Fruit fly (Drosophila melanogaster) whole organism, pupa: ENCODE data around the gene CG34180.
A peak's percentile ranks its signal among the peaks of the same experiment; 100 is the strongest.

ENCODE experiments used
- CG10348 ChIP-seq: fragments of 200-800 bp; sonication (Bioruptor generic); IDR thresholded peaks from 2 replicates; pipeline ENCODE4 v1.3.6; 2022; ENCODE audit warnings: missing biosample characterization, missing genetic modification characterization
- CG12605 ChIP-seq: fragments of 200-800 bp; sonication (Bioruptor generic); IDR thresholded peaks from 2 replicates; pipeline ENCODE4 v1.3.6; 2022; ENCODE audit warnings: missing biosample characterization, missing genetic modification characterization
- CG13204 ChIP-seq: fragments of 200-800 bp; sonication (Bioruptor generic); optimal IDR thresholded peaks from 2 replicates; lab custom pipeline; 2018; ENCODE audit warnings: missing biosample characterization, mild to moderate bottlenecking, missing genetic modification characterization, moderate library complexity
- CG14655 ChIP-seq: fragments of 200-800 bp; sonication (Bioruptor generic); optimal IDR thresholded peaks from 3 replicates; lab custom pipeline; 2017; ENCODE audit warnings: mild to moderate bottlenecking, missing biosample characterization, missing genetic modification reagents, missing genetic modification characterization
- CG15710 ChIP-seq: fragments of 200-800 bp; sonication (Bioruptor generic); optimal IDR thresholded peaks from 2 replicates; lab custom pipeline; 2018; ENCODE audit warnings: missing biosample characterization, mild to moderate bottlenecking, missing genetic modification characterization, moderate library complexity
- CG17806 ChIP-seq: fragments of 200-800 bp; sonication (Bioruptor generic); optimal IDR thresholded peaks from 2 replicates; lab custom pipeline; 2018; ENCODE audit warnings: missing biosample characterization, mild to moderate bottlenecking, missing genetic modification characterization, moderate library complexity
- CG32121 ChIP-seq: fragments of 200-800 bp; sonication (Bioruptor generic); IDR thresholded peaks from 2 replicates; pipeline ENCODE4 v1.3.6; 2022; ENCODE audit warnings: missing biosample characterization, missing genetic modification characterization
- CG34367 ChIP-seq: fragments of 200-800 bp; sonication (Bioruptor generic); optimal IDR thresholded peaks from 2 replicates; lab custom pipeline; 2018; ENCODE audit warnings: missing biosample characterization, mild to moderate bottlenecking, missing genetic modification characterization
- CG4496 ChIP-seq: fragments of 200-800 bp; sonication (Bioruptor generic); IDR thresholded peaks from 3 replicates; pipeline ENCODE4 v1.3.6; 2022; ENCODE audit warnings: missing biosample characterization, missing genetic modification characterization
- CG8159 ChIP-seq: fragments of 200-800 bp; sonication (Bioruptor generic); optimal IDR thresholded peaks from 3 replicates; lab custom pipeline; 2018; ENCODE audit warnings: missing biosample characterization, mild to moderate bottlenecking, missing genetic modification characterization, moderate library complexity
- CG8301 ChIP-seq: fragments of 200-800 bp; sonication (Bioruptor generic); optimal IDR thresholded peaks from 2 replicates; lab custom pipeline; 2018; ENCODE audit warnings: missing biosample characterization, mild to moderate bottlenecking, missing genetic modification characterization
- CG9948 ChIP-seq: fragments of 200-800 bp; sonication (Bioruptor generic); optimal IDR thresholded peaks from 2 replicates; lab custom pipeline; 2018; ENCODE audit warnings: missing biosample characterization, mild to moderate bottlenecking, missing genetic modification characterization, moderate library complexity
- D1 ChIP-seq: fragments of 200-800 bp; sonication (Bioruptor generic); optimal IDR thresholded peaks from 2 replicates; lab custom pipeline; 2018; ENCODE audit warnings: missing biosample characterization, mild to moderate bottlenecking, missing genetic modification characterization, moderate library complexity
- EcR ChIP-seq: fragments of 200-800 bp; sonication (Bioruptor generic); optimal IDR thresholded peaks from 3 replicates; lab custom pipeline; 2019; ENCODE audit warnings: missing biosample characterization, missing genetic modification characterization, mild to moderate bottlenecking, moderate library complexity, missing genetic modification reagents
- Ets98B ChIP-seq: fragments of 200-800 bp; sonication (Bioruptor generic); IDR thresholded peaks from 2 replicates; pipeline ENCODE4 v1.3.6; 2022; ENCODE audit warnings: missing biosample characterization, missing genetic modification characterization
- Pif1A ChIP-seq: fragments of 200-800 bp; sonication (Bioruptor generic); optimal IDR thresholded peaks from 3 replicates; lab custom pipeline; 2016; ENCODE audit warnings: missing biosample characterization, missing genetic modification characterization
- Pif1B ChIP-seq: fragments of 200-800 bp; sonication (Bioruptor generic); optimal IDR thresholded peaks from 3 replicates; lab custom pipeline; 2016; ENCODE audit warnings: missing biosample characterization, missing genetic modification characterization
- Snoo ChIP-seq: fragments of 200-800 bp; sonication (Bioruptor generic); optimal IDR thresholded peaks from 3 replicates; lab custom pipeline; 2017; ENCODE audit warnings: missing biosample characterization, mild to moderate bottlenecking, missing genetic modification characterization, inconsistent platforms
- fd96Ca ChIP-seq: fragments of 200-800 bp; sonication (Bioruptor generic); IDR thresholded peaks from 3 replicates; pipeline ENCODE4 v1.3.6; 2022; ENCODE audit warnings: missing biosample characterization, missing genetic modification characterization
- gl ChIP-seq: fragments of 200-800 bp; sonication (Bioruptor generic); optimal IDR thresholded peaks from 2 replicates; lab custom pipeline; 2018; ENCODE audit warnings: missing biosample characterization, mild to moderate bottlenecking, missing genetic modification characterization
- rn ChIP-seq: fragments of 200-800 bp; sonication (Bioruptor generic); IDR thresholded peaks from 2 replicates; pipeline ENCODE4 v1.3.6; 2022; ENCODE audit warnings: missing biosample characterization, missing genetic modification characterization

The CG34180 gene

dm6 chr2L:6065823-6066222, 5.5 kb downstream of the CG34180 start, which contains the start of the genes Fbw5 and CG9147:
Gene Fbw5 (minus strand): TSS chr2L:6065953.
Gene CG9147 (plus strand): TSS chr2L:6065997.
- TF ChIP-seq CG32121 (GFP tag; lab: Robert Waterston, UW) (peak; percentile 99), Snoo (peak; percentile 100), CG8159 (tag; lab: Kevin White, UChicago) (peak; percentile 99), CG8301 (tag; lab: Kevin White, UChicago) (peak; percentile 99), Pif1A (GFP tag; lab: Kevin White, UChicago) (peak; percentile 100), Ets98B (GFP tag; lab: Robert Waterston, UW) (peak; percentile 99), CG15710 (tag; lab: Kevin White, UChicago) (peak; percentile 100), CG4496 (GFP tag; lab: Robert Waterston, UW) (peak; percentile 100), CG12605 (GFP tag; lab: Robert Waterston, UW) (peak; percentile 100), CG13204 (GFP tag; lab: Kevin White, UChicago) (peak; percentile 97), rn (GFP tag; lab: Robert Waterston, UW) (peak; percentile 98), CG9948 (tag; lab: Kevin White, UChicago) (peak; percentile 99), CG34367 (tag; lab: Kevin White, UChicago) (peak; percentile 100), D1 (tag; lab: Kevin White, UChicago) (no peak), EcR (GFP tag; lab: Kevin White, UChicago) (peak; percentile 79), CG17806 (tag; lab: Kevin White, UChicago) (peak; percentile 99), CG10348 (GFP tag; lab: Robert Waterston, UW) (peak; percentile 98), gl (tag; lab: Kevin White, UChicago) (peak; percentile 98), fd96Ca (GFP tag; lab: Robert Waterston, UW) (peak; percentile 98), Pif1B (peak; percentile 100), CG14655 (GFP tag; lab: Kevin White, UChicago) (peak; percentile 100)

dm6 chr2L:6068544-6069251, 8.4 kb downstream of the CG34180 start, which contains the start of the genes CG9150 and Pfdn1:
Gene CG9150 (minus strand): TSS chr2L:6068594.
Gene Pfdn1 (plus strand): TSS chr2L:6069079.
- TF ChIP-seq Pif1A (GFP tag; lab: Kevin White, UChicago) (no peak), CG12605 (GFP tag; lab: Robert Waterston, UW) (no peak), CG13204 (GFP tag; lab: Kevin White, UChicago) (no peak), CG8301 (tag; lab: Kevin White, UChicago) (no peak), CG4496 (GFP tag; lab: Robert Waterston, UW) (0 out of 3 replicates have a peak, but pooled peaks have one; percentile 19), CG34367 (tag; lab: Kevin White, UChicago) (no peak), EcR (GFP tag; lab: Kevin White, UChicago) (no peak), Ets98B (GFP tag; lab: Robert Waterston, UW) (peak; percentile 18; the same call in 1 of the 2 replicates)

dm6 chr2L:6070656-6071231, 10.4 kb downstream of the CG34180 start, which contains the start of the genes CG9154 and Kr-h2:
Gene CG9154 (minus strand): TSS chr2L:6070686.
Gene Kr-h2 (plus strand): TSS chr2L:6070990.
- TF ChIP-seq CG10348 (GFP tag; lab: Robert Waterston, UW): no peak
- TF ChIP-seq CG14655 (GFP tag; lab: Kevin White, UChicago): no peak
- peak; percentile 49 for TF ChIP-seq Snoo
- TF ChIP-seq CG8159 (tag; lab: Kevin White, UChicago): no peak
- peak; percentile 76 for TF ChIP-seq CG4496 (GFP tag; lab: Robert Waterston, UW)
- TF ChIP-seq fd96Ca (GFP tag; lab: Robert Waterston, UW): peak; percentile 56; the same call in 1 of the 3 replicates
- TF ChIP-seq CG9948 (tag; lab: Kevin White, UChicago): peak; percentile 22
- TF ChIP-seq CG15710 (tag; lab: Kevin White, UChicago): peak; percentile 50
- peak; percentile 58; the same call in 1 of the 2 replicates for TF ChIP-seq Ets98B (GFP tag; lab: Robert Waterston, UW)
- TF ChIP-seq D1 (tag; lab: Kevin White, UChicago): no peak
- 0 out of 2 replicates have a peak, but pooled peaks have one; percentile 34 for TF ChIP-seq CG32121 (GFP tag; lab: Robert Waterston, UW)
- TF ChIP-seq CG12605 (GFP tag; lab: Robert Waterston, UW): 0 out of 2 replicates have a peak, but pooled peaks have one; percentile 33
- peak; percentile 18 for TF ChIP-seq CG34367 (tag; lab: Kevin White, UChicago)
- peak; percentile 33 for TF ChIP-seq CG17806 (tag; lab: Kevin White, UChicago)
- peak; percentile 36; the same call in 1 of the 2 replicates for TF ChIP-seq rn (GFP tag; lab: Robert Waterston, UW)
- TF ChIP-seq CG8301 (tag; lab: Kevin White, UChicago): peak; percentile 50
- TF ChIP-seq, all 21 proteins: peak for 12

- TF ChIP-seq EcR (GFP tag; lab: Kevin White, UChicago): no peak
- TF ChIP-seq CG8301 (tag; lab: Kevin White, UChicago): no peak
- no peak for TF ChIP-seq CG32121 (GFP tag; lab: Robert Waterston, UW)
- no peak for TF ChIP-seq CG4496 (GFP tag; lab: Robert Waterston, UW)
- TF ChIP-seq CG9948 (tag; lab: Kevin White, UChicago): no peak
- TF ChIP-seq Pif1A (GFP tag; lab: Kevin White, UChicago): no peak
- TF ChIP-seq CG12605 (GFP tag; lab: Robert Waterston, UW): no peak
- no peak for TF ChIP-seq fd96Ca (GFP tag; lab: Robert Waterston, UW)
- TF ChIP-seq Pif1B: no peak
- no peak for TF ChIP-seq CG14655 (GFP tag; lab: Kevin White, UChicago)
- TF ChIP-seq Snoo: no peak
- TF ChIP-seq, all 21 proteins: peak for 0
These were observed 11.8 kb downstream of the CG34180 start for dm6 chr2L:6072124-6072523.
